Worm (Caenorhabditis elegans) whole organism, L4 larva: ENCODE measurements around the gene F53B7.4.

Source experiments
- F10B5.3 ChIP-seq: sonication (generic microtip); optimal IDR thresholded peaks from 2 replicates; lab custom pipeline; 2016; ENCODE audit warnings: mild to moderate bottlenecking, missing genetic modification characterization, missing compliant biosample characterization
- F44E2.7 ChIP-seq: fragments of 200-800 bp; sonication (Bioruptor generic); IDR thresholded peaks from 2 replicates; pipeline ENCODE4 v2.1.2; 2022; ENCODE audit warnings: missing genetic modification characterization, missing compliant biosample characterization
- F49E8.2 ChIP-seq: sonication (generic microtip); optimal IDR thresholded peaks from 2 replicates; lab custom pipeline; 2016; ENCODE audit warnings: missing compliant biosample characterization, mild to moderate bottlenecking, missing genetic modification characterization, borderline replicate concordance
- T20F7.1 ChIP-seq: fragments of 200-800 bp; sonication (Bioruptor generic); optimal IDR thresholded peaks from 2 replicates; lab custom pipeline; 2018; ENCODE audit warnings: mild to moderate bottlenecking, missing genetic modification characterization, missing compliant biosample characterization
- Y5F2A.4 ChIP-seq: fragments of 200-800 bp; sonication (Bioruptor generic); optimal IDR thresholded peaks from 2 replicates; lab custom pipeline; 2018; ENCODE audit warnings: mild to moderate bottlenecking, missing genetic modification characterization, missing compliant biosample characterization
- ZK337.2 ChIP-seq: fragments of 200-800 bp; sonication (Bioruptor generic); IDR thresholded peaks from 2 replicates; pipeline ENCODE4 v1.3.6; 2022; ENCODE audit warnings: missing genetic modification reagents, missing genetic modification characterization, missing compliant biosample characterization
- ZK546.5 ChIP-seq, 2 experiments: sonication (generic microtip); optimal IDR thresholded peaks; 2 replicates each; lab custom pipeline; 2017; ENCODE audit warnings: missing biosample characterization in 2 of 2, missing genetic modification characterization in 2 of 2
- aly-2 ChIP-seq: sonication (generic microtip); optimal IDR thresholded peaks from 2 replicates; lab custom pipeline; 2018; ENCODE audit warnings: missing biosample characterization, missing genetic modification characterization
- attf-4 ChIP-seq: sonication (generic microtip); optimal IDR thresholded peaks from 3 replicates; lab custom pipeline; 2017; ENCODE audit warnings: missing biosample characterization, missing genetic modification characterization
- ceh-20 ChIP-seq: fragments of 200-800 bp; sonication (Bioruptor generic); IDR thresholded peaks from 2 replicates; pipeline ENCODE4 v1.3.6; 2022; ENCODE audit warnings: missing genetic modification reagents, missing genetic modification characterization, missing compliant biosample characterization
- ceh-62 ChIP-seq: sonication (generic microtip); optimal IDR thresholded peaks from 2 replicates; lab custom pipeline; 2017; ENCODE audit warnings: missing biosample characterization, missing genetic modification characterization
- ces-1 ChIP-seq: fragments of 150-350 bp; sonication (generic microtip); optimal IDR thresholded peaks from 4 replicates; lab custom pipeline; 2014; ENCODE audit warnings: missing biosample characterization, missing genetic modification reagents, missing genetic modification characterization
- ctbp-1 ChIP-seq: fragments of 200-800 bp; sonication (Bioruptor generic); IDR thresholded peaks from 2 replicates; pipeline ENCODE4 v1.3.6; 2022; ENCODE audit warnings: missing genetic modification reagents, missing genetic modification characterization, missing compliant biosample characterization
- dve-1 ChIP-seq: sonication (generic microtip); optimal IDR thresholded peaks from 2 replicates; lab custom pipeline; 2017; ENCODE audit warnings: antibody characterized with exemption, mild to moderate bottlenecking, missing genetic modification characterization, missing compliant biosample characterization; ENCODE audit not compliant: insufficient read depth
- egl-27 ChIP-seq: sonication (generic microtip); optimal IDR thresholded peaks from 3 replicates; lab custom pipeline; 2017; ENCODE audit warnings: missing biosample characterization, missing genetic modification reagents, missing genetic modification characterization
- hif-1 ChIP-seq, 2 experiments: sonication (generic microtip); optimal IDR thresholded peaks; 2 replicates each; lab custom pipeline; 2016 to 2017; ENCODE audit warnings: missing compliant biosample characterization in 2 of 2, missing genetic modification characterization in 2 of 2, missing genetic modification reagents in 2 of 2, missing genotype in 2 of 2, mild to moderate bottlenecking in 1 of 2
- hlh-11 ChIP-seq: fragments of 200-800 bp; sonication (Bioruptor generic); optimal IDR thresholded peaks from 2 replicates; lab custom pipeline; 2018; ENCODE audit warnings: mild to moderate bottlenecking, missing genetic modification characterization, missing compliant biosample characterization
- hlh-30 ChIP-seq: sonication (generic microtip); optimal IDR thresholded peaks from 2 replicates; lab custom pipeline; 2017; ENCODE audit warnings: antibody characterized with exemption, mild to moderate bottlenecking, missing genetic modification characterization, missing compliant biosample characterization; ENCODE audit not compliant: insufficient read depth
- hmg-1.1 ChIP-seq: fragments of 200-800 bp; sonication (Bioruptor generic); IDR thresholded peaks from 2 replicates; pipeline ENCODE4 v1.3.6; 2022; ENCODE audit warnings: missing genetic modification reagents, missing genetic modification characterization, missing compliant biosample characterization
- lin-1 ChIP-seq: fragments of 200-800 bp; sonication (Bioruptor generic); IDR thresholded peaks from 2 replicates; pipeline ENCODE4 v1.3.6; 2022; ENCODE audit warnings: missing genetic modification reagents, missing genetic modification characterization, missing compliant biosample characterization
- lin-13 ChIP-seq: fragments of 150-350 bp; optimal IDR thresholded peaks from 2 replicates; lab custom pipeline; 2014; ENCODE audit warnings: missing biosample characterization, missing genetic modification reagents, missing genetic modification characterization
- lin-29 ChIP-seq: fragments of 200-800 bp; sonication (Bioruptor generic); IDR thresholded peaks from 2 replicates; pipeline ENCODE4 v1.3.6; 2022; ENCODE audit warnings: missing genetic modification reagents, missing genetic modification characterization, missing compliant biosample characterization
- lin-38 ChIP-seq: fragments of 200-800 bp; sonication (Bioruptor generic); IDR thresholded peaks from 2 replicates; pipeline ENCODE4 v1.3.6; 2022; ENCODE audit warnings: missing genetic modification reagents, missing genetic modification characterization, missing compliant biosample characterization
- lin-39 ChIP-seq: fragments of 150-350 bp; optimal IDR thresholded peaks from 2 replicates; lab custom pipeline; 2014; ENCODE audit warnings: missing biosample characterization, missing genetic modification reagents, missing genetic modification characterization
- lsy-2 ChIP-seq, 2 experiments: fragments of 150-350 bp in 1 of 2; sonication (generic microtip) in 1 of 2; optimal IDR thresholded peaks; 2 replicates each; lab custom pipeline; 2014 to 2017; ENCODE audit warnings: missing biosample characterization in 2 of 2, missing genetic modification characterization in 2 of 2
- mep-1 ChIP-seq: fragments of 150-350 bp; sonication (generic microtip); optimal IDR thresholded peaks from 3 replicates; lab custom pipeline; 2014; ENCODE audit warnings: missing biosample characterization, missing genetic modification characterization
- mes-2 ChIP-seq: sonication (generic microtip); optimal IDR thresholded peaks from 2 replicates; lab custom pipeline; 2016; ENCODE audit warnings: missing genotype, mild to moderate bottlenecking, missing genetic modification characterization, missing compliant biosample characterization; ENCODE audit not compliant: poor library complexity, severe bottlenecking
- mxl-2 ChIP-seq: fragments of 200-800 bp; sonication (Bioruptor generic); conservative IDR thresholded peaks from 2 replicates; pipeline ENCODE4 v1.3.6; 2022; ENCODE audit warnings: missing genetic modification reagents, missing genetic modification characterization, missing compliant biosample characterization
- nhr-237 ChIP-seq: sonication (generic microtip); optimal IDR thresholded peaks from 2 replicates; lab custom pipeline; 2017; ENCODE audit warnings: missing biosample characterization, missing genetic modification characterization
- nhr-25 ChIP-seq: sonication (generic microtip); optimal IDR thresholded peaks from 2 replicates; lab custom pipeline; 2017; ENCODE audit warnings: missing genetic modification characterization, mild to moderate bottlenecking, missing compliant biosample characterization, antibody characterized with exemption, moderate library complexity, borderline replicate concordance; ENCODE audit not compliant: insufficient read depth
- nhr-41 ChIP-seq: fragments of 200-800 bp; sonication (Bioruptor generic); IDR thresholded peaks from 2 replicates; pipeline ENCODE4 v1.3.6; 2022; ENCODE audit warnings: missing genetic modification reagents, missing genetic modification characterization, missing compliant biosample characterization
- nhr-6 ChIP-seq: fragments of 150-350 bp; optimal IDR thresholded peaks from 2 replicates; lab custom pipeline; 2014; ENCODE audit warnings: missing biosample characterization, missing genetic modification characterization
- nhr-76 ChIP-seq: fragments of 150-350 bp; optimal IDR thresholded peaks from 2 replicates; lab custom pipeline; 2014; ENCODE audit warnings: missing biosample characterization, missing genetic modification characterization
- nhr-77 ChIP-seq: fragments of 150-350 bp; optimal IDR thresholded peaks from 2 replicates; lab custom pipeline; 2014; ENCODE audit warnings: missing biosample characterization, missing genetic modification characterization
- pha-4 ChIP-seq, 2 experiments: fragments of 150-350 bp in 1 of 2; fragments of 200-800 bp in 1 of 2; sonication (Bioruptor generic) in 1 of 2; IDR thresholded peaks in 1 of 2; optimal IDR thresholded peaks in 1 of 2; 2 replicates each; pipeline versions ENCODE4 v1.3.6 to Lab custom; 2014 to 2022; ENCODE audit warnings: missing genetic modification characterization in 2 of 2, missing genetic modification reagents in 2 of 2, missing biosample characterization in 1 of 2, missing compliant biosample characterization in 1 of 2
- php-3 ChIP-seq: fragments of 200-800 bp; sonication (Bioruptor generic); IDR thresholded peaks from 2 replicates; pipeline ENCODE4 v1.3.6; 2022; ENCODE audit warnings: missing genetic modification reagents, missing genetic modification characterization, missing compliant biosample characterization
- pqm-1 ChIP-seq: sonication (generic microtip); optimal IDR thresholded peaks from 2 replicates; lab custom pipeline; 2017; ENCODE audit warnings: missing biosample characterization, missing genetic modification characterization
- rbr-2 ChIP-seq: sonication (generic microtip); optimal IDR thresholded peaks from 2 replicates; lab custom pipeline; 2016; ENCODE audit warnings: missing genotype, missing genetic modification characterization, missing compliant biosample characterization
- saeg-2 ChIP-seq: fragments of 200-800 bp; sonication (Bioruptor generic); IDR thresholded peaks from 2 replicates; pipeline ENCODE4 v1.3.6; 2022; ENCODE audit warnings: missing genetic modification reagents, missing genetic modification characterization, missing compliant biosample characterization
- set-16 ChIP-seq: fragments of 200-800 bp; sonication (Bioruptor generic); IDR thresholded peaks from 2 replicates; pipeline ENCODE4 v1.3.6; 2022; ENCODE audit warnings: missing genetic modification reagents, missing genetic modification characterization, missing compliant biosample characterization
- skn-1 ChIP-seq: fragments of 150-350 bp; optimal IDR thresholded peaks from 2 replicates; lab custom pipeline; 2014; ENCODE audit warnings: missing biosample characterization, missing genetic modification characterization
- snpc-1.2 ChIP-seq: fragments of 200-800 bp; sonication (Bioruptor generic); IDR thresholded peaks from 2 replicates; pipeline ENCODE4 v1.3.6; 2022; ENCODE audit warnings: missing genetic modification reagents, missing genetic modification characterization, missing compliant biosample characterization
- tra-1 ChIP-seq: fragments of 200-800 bp; sonication (Bioruptor generic); IDR thresholded peaks from 2 replicates; pipeline ENCODE4 v1.3.6; 2022; ENCODE audit warnings: missing genetic modification reagents, missing genetic modification characterization, missing compliant biosample characterization
- unc-62 ChIP-seq, 3 experiments: fragments of 150-350 bp in 1 of 3; sonication (generic microtip); optimal IDR thresholded peaks in 2 of 3; peaks in 1 of 3; 1 replicate in 1 of 3; 2 replicates in 2 of 3; lab custom pipeline; 2014 to 2017; ENCODE audit warnings: missing biosample characterization in 3 of 3, missing genetic modification characterization in 3 of 3, missing genetic modification reagents in 3 of 3, missing genotype in 1 of 3
- zag-1 ChIP-seq: fragments of 150-350 bp; optimal IDR thresholded peaks from 2 replicates; lab custom pipeline; 2014; ENCODE audit warnings: missing biosample characterization, missing genetic modification characterization
- zfp-3 ChIP-seq: fragments of 200-800 bp; sonication (Bioruptor generic); conservative IDR thresholded peaks from 2 replicates; pipeline ENCODE4 v1.3.6; 2022; ENCODE audit warnings: missing genetic modification reagents, missing genetic modification characterization, missing compliant biosample characterization
- ztf-7 ChIP-seq: fragments of 150-350 bp; optimal IDR thresholded peaks from 2 replicates; lab custom pipeline; 2014; ENCODE audit warnings: missing biosample characterization, missing genetic modification characterization

The F53B7.4 gene

DNA sequence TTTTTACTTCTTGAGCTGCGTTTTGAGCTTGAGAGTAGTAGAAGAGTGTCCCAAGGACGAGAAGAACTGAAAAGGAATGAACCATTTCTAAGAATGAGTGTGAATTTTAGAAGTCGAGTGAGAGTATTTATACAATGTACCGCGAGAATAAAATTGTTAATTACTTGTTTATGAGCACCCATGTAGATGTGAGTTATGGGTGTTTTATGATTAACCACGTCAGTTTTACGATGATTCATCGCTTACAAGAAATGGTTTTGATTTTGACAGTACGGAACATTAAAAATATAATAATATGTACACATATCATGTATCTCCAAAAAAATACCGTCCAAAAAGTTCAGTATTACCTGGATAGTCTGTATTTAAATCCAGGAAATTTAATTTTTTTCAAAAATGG is 48.0 kb downstream of the F53B7.4 start, which contains the start of gene clec-221:
Gene clec-221 (minus strand): TSS at position 101 of the 400 bp plus-strand sequence.
- no peak for TF ChIP-seq nhr-76 (tag; lab: Kevin White, UChicago)
- no peak for TF ChIP-seq attf-4 (tag; lab: Kevin White, UChicago)
- no peak for TF ChIP-seq pqm-1
- no peak for TF ChIP-seq skn-1 (tag; lab: Kevin White, UChicago)
- no peak for TF ChIP-seq F44E2.7 (GFP tag; lab: Robert Waterston, UW)
- no peak for TF ChIP-seq ceh-20 (GFP tag; lab: Robert Waterston, UW)
- no peak for TF ChIP-seq ceh-62 (tag; lab: Kevin White, UChicago)
- no peak for TF ChIP-seq lin-39
- no peak for TF ChIP-seq nhr-6 (tag; lab: Kevin White, UChicago)
- TF ChIP-seq ZK546.5 (tag; optimal IDR thresholded peaks at IDR 0.05; lab: Kevin White, UChicago), result no peak
- TF ChIP-seq hlh-11 (tag; lab: Kevin White, UChicago), result no peak
- no peak for TF ChIP-seq mxl-2 (GFP tag; lab: Robert Waterston, UW)
- no peak for TF ChIP-seq rbr-2 (tag; lab: Kevin White, UChicago)
- TF ChIP-seq lin-13 (GFP tag; lab: Kevin White, UChicago), result no peak
- no peak for TF ChIP-seq lin-29 (GFP tag; lab: Robert Waterston, UW)
- no peak for TF ChIP-seq dve-1
- no peak for TF ChIP-seq snpc-1.2 (GFP tag; lab: Robert Waterston, UW)

DNA sequence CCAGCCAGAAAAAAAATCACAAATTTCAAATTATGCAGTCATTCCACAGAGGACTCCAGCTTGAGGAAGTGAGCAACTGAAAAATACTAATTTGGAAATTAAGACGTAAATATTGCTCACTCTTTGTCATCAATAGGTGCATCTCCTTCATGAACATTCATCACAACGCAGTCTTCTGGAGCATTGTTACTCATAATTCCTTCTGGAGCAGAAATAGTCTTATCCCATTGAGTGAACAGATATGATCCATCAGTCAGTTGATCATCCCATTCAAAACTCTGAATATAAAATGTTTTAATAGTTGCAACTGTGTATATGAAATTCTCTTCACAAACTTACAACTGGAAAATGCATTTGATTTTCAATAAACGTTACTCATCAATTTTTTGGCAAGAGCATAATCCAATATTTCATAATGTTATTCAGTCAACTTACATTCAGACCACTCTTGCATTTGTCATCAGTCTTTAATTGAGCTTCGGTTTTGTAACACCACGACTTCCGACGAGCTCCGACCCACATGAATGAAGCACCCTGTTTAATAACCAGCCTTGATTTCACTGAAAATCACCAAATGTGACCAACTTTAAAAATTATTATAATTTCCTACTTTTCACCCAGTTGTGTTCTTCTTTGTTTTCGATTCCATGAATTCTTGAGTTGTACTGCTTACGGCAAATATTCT is 48.7 kb downstream of the F53B7.4 start:
- TF ChIP-seq aly-2 (tag; lab: Kevin White, UChicago) (no peak), tra-1 (0 out of 2 replicates have a peak, but pooled peaks have one; percentile 8), hlh-30 (tag; lab: Kevin White, UChicago) (no peak), ZK337.2 (GFP tag; lab: Robert Waterston, UW) (no peak), hmg-1.1 (GFP tag; lab: Robert Waterston, UW) (peak; percentile 43; the same call in 1 of the 2 replicates), zfp-3 (GFP tag; lab: Robert Waterston, UW) (peak; percentile 95), F49E8.2 (tag; lab: Kevin White, UChicago) (no peak), ces-1 (GFP tag; lab: Kevin White, UChicago) (no peak), saeg-2 (peak; percentile 57; the same call in 1 of the 2 replicates), hif-1 (tag; optimal IDR thresholded peaks at IDR 0.05; lab: Kevin White, UChicago) (peak in 1 of 2 experiments; percentile 6), lin-1 (GFP tag; lab: Robert Waterston, UW) (no peak), unc-62 (GFP tag; optimal IDR thresholded peaks at IDR 0.05 in 1 of 2; lab: Kevin White, UChicago) (peak; percentile 19 to 67), unc-62 (tag; optimal IDR thresholded peaks at IDR 0.05; lab: Kevin White, UChicago) (no peak), lin-38 (GFP tag; lab: Robert Waterston, UW) (no peak; the same call in 1 of the 2 replicates), mes-2 (no peak), mep-1 (tag; lab: Kevin White, UChicago) (peak; percentile 35), nhr-76 (tag; lab: Kevin White, UChicago) (no peak), nhr-41 (GFP tag; lab: Robert Waterston, UW) (no peak), zag-1 (no peak), ctbp-1 (GFP tag; lab: Robert Waterston, UW) (no peak), egl-27 (tag; lab: Kevin White, UChicago) (no peak), T20F7.1 (GFP tag; lab: Kevin White, UChicago) (peak; percentile 69), Y5F2A.4 (GFP tag; lab: Kevin White, UChicago) (no peak), lsy-2 (tag; optimal IDR thresholded peaks at IDR 0.05; lab: Kevin White, UChicago) (peak in 1 of 2 experiments; percentile 61), set-16 (no peak), pha-4 (GFP tag; IDR thresholded peaks at IDR 0.05; lab: Robert Waterston, UW) (no peak), pha-4 (tag; optimal IDR thresholded peaks at IDR 0.05; lab: Kevin White, UChicago) (no peak), nhr-77 (tag; lab: Kevin White, UChicago) (peak; percentile 24), nhr-25 (peak; percentile 18), nhr-6 (tag; lab: Kevin White, UChicago) (no peak), nhr-237 (no peak), ztf-7 (no peak), F10B5.3 (no peak), php-3 (GFP tag; lab: Robert Waterston, UW) (no peak), lin-39 (no peak)
